Fruit fly (Drosophila melanogaster): Measurements from ENCODE around the gene CG31266.

Gene CG31266

dm6 chr3R:17115668-17116067 is 16.8 kb upstream of the CG31266 start (continued):
- TF ChIP-seq eyg (GFP tag; optimal IDR thresholded peaks at IDR 0.05) (peak; percentile 17), Lim3 (GFP tag; IDR thresholded peaks at IDR 0.05) (no peak), disco-r (GFP tag; optimal IDR thresholded peaks at IDR 0.05) (no peak), Hr51 (GFP tag; optimal IDR thresholded peaks at IDR 0.05) (no peak), CG6689 (GFP tag; IDR thresholded peaks at IDR 0.05) (no peak), CG14860 (GFP tag; IDR thresholded peaks at IDR 0.05; ENCODE audit: partially characterized antibody) (no peak), Sry-β (GFP tag; optimal IDR thresholded peaks at IDR 0.05) (no peak), Blimp-1 (GFP tag; optimal IDR thresholded peaks at IDR 0.05) (peak; percentile 15), CrebB (tag; optimal IDR thresholded peaks at IDR 0.05) (peak; percentile 25), peb (GFP tag; IDR thresholded peaks at IDR 0.05) (no peak), CG6791 (GFP tag; IDR thresholded peaks at IDR 0.05; ENCODE audit: partially characterized antibody) (no peak), p53 (GFP tag; optimal IDR thresholded peaks at IDR 0.05) (no peak), Rx (GFP tag; IDR thresholded peaks at IDR 0.05) (no peak), cas (GFP tag; IDR thresholded peaks at IDR 0.05) (no peak), bigmax (GFP tag; optimal IDR thresholded peaks at IDR 0.05) (no peak), CG10431 (GFP tag; optimal IDR thresholded peaks at IDR 0.05) (peak; percentile 32), sim (GFP tag; IDR thresholded peaks at IDR 0.05) (no peak), CG8944 (GFP tag; optimal IDR thresholded peaks at IDR 0.05) (no peak), CG5953 (GFP tag; IDR thresholded peaks at IDR 0.05) (no peak), CG12391 (tag; optimal IDR thresholded peaks at IDR 0.05) (no peak), pros (GFP tag; optimal IDR thresholded peaks at IDR 0.05) (peak; percentile 10), vnd (GFP tag; IDR thresholded peaks at IDR 0.05; ENCODE audit: partially characterized antibody) (no peak), jigr1 (GFP tag; IDR thresholded peaks at IDR 0.05) (no peak), kay (GFP tag; optimal IDR thresholded peaks at IDR 0.05) (no peak), CG1529 (GFP tag; optimal IDR thresholded peaks at IDR 0.05) (peak; percentile 35), ase (GFP tag; IDR thresholded peaks at IDR 0.05) (no peak), NK7.1 (GFP tag; optimal IDR thresholded peaks at IDR 0.05) (no peak), Chrac-16 (GFP tag; optimal IDR thresholded peaks at IDR 0.05) (no peak), CG34376 (GFP tag; optimal IDR thresholded peaks at IDR 0.05) (peak; percentile 43), Drgx (GFP tag; IDR thresholded peaks at IDR 0.05) (no peak), CG3838 (GFP tag; optimal IDR thresholded peaks at IDR 0.05) (no peak), dimm (GFP tag; IDR thresholded peaks at IDR 0.05) (no peak), Opbp (GFP tag; IDR thresholded peaks at IDR 0.05; ENCODE audit: partially characterized antibody) (no peak), CG17802 (tag; optimal IDR thresholded peaks at IDR 0.05) (no peak), Ravus (GFP tag; IDR thresholded peaks at IDR 0.05) (no peak), CG1024 (GFP tag; IDR thresholded peaks at IDR 0.05) (no peak), Bteb2 (GFP tag; optimal IDR thresholded peaks at IDR 0.05) (no peak), Lpt (GFP tag; optimal IDR thresholded peaks at IDR 0.05) (no peak), CG10274 (GFP tag; optimal IDR thresholded peaks at IDR 0.05) (no peak), grn (GFP tag; optimal IDR thresholded peaks at IDR 0.05) (peak; percentile 45), H2.0 (GFP tag; IDR thresholded peaks at IDR 0.05) (no peak), prd (optimal IDR thresholded peaks at IDR 0.05) (no peak), prd (GFP tag; IDR thresholded peaks at IDR 0.05) (no peak), z (GFP tag; IDR thresholded peaks at IDR 0.05) (no peak), trem (tag; optimal IDR thresholded peaks at IDR 0.05) (no peak), lov (optimal IDR thresholded peaks at IDR 0.05) (no peak), lov (GFP tag; IDR thresholded peaks at IDR 0.05) (no peak), CG2712 (tag; optimal IDR thresholded peaks at IDR 0.05) (peak; percentile 40), otp (GFP tag; IDR thresholded peaks at IDR 0.05) (no peak), esg (GFP tag; conservative IDR thresholded peaks at IDR 0.05) (no peak), CG8281 (tag; optimal IDR thresholded peaks at IDR 0.05) (peak; percentile 84), CG1832 (GFP tag; optimal IDR thresholded peaks at IDR 0.05) (no peak), Doc3 (GFP tag; IDR thresholded peaks at IDR 0.05; ENCODE audit: partially characterized antibody) (no peak)
